Fruit fly (Drosophila melanogaster): ENCODE measurements around the gene lft.

The lft gene

dm6 chr2L:10396488-10396824 lies 32.2 kb downstream of the lft start, which contains the start of gene Cnot4 (continued):
- TF ChIP-seq CG18262 (tag; optimal IDR thresholded peaks at IDR 0.05) (peak; percentile 30), Doc3 (GFP tag; IDR thresholded peaks at IDR 0.05; ENCODE audit: partially characterized antibody) (peak; percentile 38; the same call in 1 of the 3 replicates), sqz (GFP tag; optimal IDR thresholded peaks at IDR 0.05) (no peak), tll (GFP tag; optimal IDR thresholded peaks at IDR 0.05) (no peak), slou (GFP tag; optimal IDR thresholded peaks at IDR 0.05) (no peak), D19B (GFP tag; optimal IDR thresholded peaks at IDR 0.05) (no peak), CG2678 (tag; optimal IDR thresholded peaks at IDR 0.05) (no peak), usp (GFP tag; optimal IDR thresholded peaks at IDR 0.05) (no peak), CG2116 (GFP tag; optimal IDR thresholded peaks at IDR 0.05) (peak; percentile 97), Neu2 (GFP tag; optimal IDR thresholded peaks at IDR 0.05; ENCODE audit: borderline replicate concordance) (no peak), E2f2 (GFP tag; IDR thresholded peaks at IDR 0.05) (no peak), CG14860 (GFP tag; IDR thresholded peaks at IDR 0.05; ENCODE audit: partially characterized antibody) (no peak), pzg (GFP tag; optimal IDR thresholded peaks at IDR 0.05) (peak; percentile 31), CG16813 (GFP tag; IDR thresholded peaks at IDR 0.05; ENCODE audit: partially characterized antibody) (peak; percentile 46; the same call in 1 of the 3 replicates), CG18764 (GFP tag; optimal IDR thresholded peaks at IDR 0.05) (no peak), trh (GFP tag; optimal IDR thresholded peaks at IDR 0.05) (no peak), CG4404 (GFP tag; IDR thresholded peaks at IDR 0.05) (no peak), Dref (GFP tag; IDR thresholded peaks at IDR 0.05) (peak; percentile 71), CG2120 (GFP tag; optimal IDR thresholded peaks at IDR 0.05) (no peak), Xbp1 (GFP tag; optimal IDR thresholded peaks at IDR 0.05) (no peak), Sox102F (GFP tag; optimal IDR thresholded peaks at IDR 0.05) (no peak), Gug (GFP tag; IDR thresholded peaks at IDR 0.05) (no peak), Hr3 (GFP tag; optimal IDR thresholded peaks at IDR 0.05) (peak; percentile 25), seq (GFP tag; IDR thresholded peaks at IDR 0.05) (no peak), Sry-β (GFP tag; optimal IDR thresholded peaks at IDR 0.05) (peak; percentile 78), knrl (GFP tag; IDR thresholded peaks at IDR 0.05; ENCODE audit: partially characterized antibody) (peak; percentile 48; the same call in 2 of the 3 replicates), CG15269 (tag; optimal IDR thresholded peaks at IDR 0.05) (no peak), CG7357 (GFP tag; IDR thresholded peaks at IDR 0.05) (no peak), unc-4 (GFP tag; IDR thresholded peaks at IDR 0.05; ENCODE audit: partially characterized antibody) (0 out of 2 replicates have a peak, but pooled peaks have one; percentile 25), GATAe (GFP tag; conservative IDR thresholded peaks at IDR 0.05) (no peak)

- TF ChIP-seq CG11504 (tag; optimal IDR thresholded peaks at IDR 0.05) (no peak), Oli (tag; optimal IDR thresholded peaks at IDR 0.05) (no peak), zen (tag; optimal IDR thresholded peaks at IDR 0.05) (no peak), fd96Cb (tag; optimal IDR thresholded peaks at IDR 0.05) (no peak), CG10366 (GFP tag; IDR thresholded peaks at IDR 0.05) (no peak), CG5245 (GFP tag; optimal IDR thresholded peaks at IDR 0.05) (no peak), chinmo (GFP tag; IDR thresholded peaks at IDR 0.05; ENCODE audit: partially characterized antibody) (no peak), TFAM (GFP tag; optimal IDR thresholded peaks at IDR 0.05) (no peak), CrebB (tag; optimal IDR thresholded peaks at IDR 0.05) (no peak), lmd (GFP tag; IDR thresholded peaks at IDR 0.05) (no peak), HLH54F (GFP tag; optimal IDR thresholded peaks at IDR 0.05) (no peak), CG1603 (tag; optimal IDR thresholded peaks at IDR 0.05) (no peak), CG15696 (tag; optimal IDR thresholded peaks at IDR 0.05) (no peak), Mad (GFP tag; optimal IDR thresholded peaks at IDR 0.05) (no peak), gro (GFP tag; optimal IDR thresholded peaks at IDR 0.05) (peak; percentile 0), tgo (GFP tag; IDR thresholded peaks at IDR 0.05) (no peak), wek (GFP tag; optimal IDR thresholded peaks at IDR 0.05) (peak; percentile 42), Bdp1 (GFP tag; optimal IDR thresholded peaks at IDR 0.05) (no peak), eve (GFP tag; optimal IDR thresholded peaks at IDR 0.05) (peak in 1 of 2 experiments; percentile 91), CG1233 (GFP tag; optimal IDR thresholded peaks at IDR 0.05) (peak; percentile 1), wdn (GFP tag; IDR thresholded peaks at IDR 0.05) (no peak)
Observed at dm6 chr2L:10396877-10397587, 32.8 kb downstream of the lft start.

Data from whole organism, embryonic.